Worm (Caenorhabditis elegans) whole organism, L4 larva: Measurements from ENCODE around the gene C16B8.4.

Experiments used
- D1046.2 ChIP-seq: fragments of 200-800 bp; sonication (Bioruptor generic); IDR thresholded peaks from 2 replicates; pipeline ENCODE4 v1.3.6; 2022; ENCODE audit warnings: missing genetic modification characterization, missing compliant biosample characterization
- F26F4.8 ChIP-seq: fragments of 200-800 bp; sonication (Bioruptor generic); conservative IDR thresholded peaks from 2 replicates; pipeline ENCODE4 v1.3.6; 2022; ENCODE audit warnings: missing genetic modification characterization, missing compliant biosample characterization
- F49E8.2 ChIP-seq: sonication (generic microtip); optimal IDR thresholded peaks from 2 replicates; lab custom pipeline; 2016; ENCODE audit warnings: missing compliant biosample characterization, mild to moderate bottlenecking, missing genetic modification characterization, borderline replicate concordance
- R02D3.7 ChIP-seq: fragments of 150-350 bp; sonication (generic microtip); optimal IDR thresholded peaks from 3 replicates; lab custom pipeline; 2014; ENCODE audit warnings: missing biosample characterization, missing genetic modification characterization
- T20F7.1 ChIP-seq: fragments of 200-800 bp; sonication (Bioruptor generic); optimal IDR thresholded peaks from 2 replicates; lab custom pipeline; 2018; ENCODE audit warnings: mild to moderate bottlenecking, missing genetic modification characterization, missing compliant biosample characterization
- Y105C5A.15 ChIP-seq: fragments of 200-800 bp; sonication (Bioruptor generic); IDR thresholded peaks from 2 replicates; pipeline ENCODE4 v1.3.6; 2022; ENCODE audit warnings: missing genetic modification characterization, missing compliant biosample characterization
- Y75B8A.6 ChIP-seq: fragments of 200-800 bp; sonication (Bioruptor generic); IDR thresholded peaks from 2 replicates; pipeline ENCODE4 v1.3.6; 2022; ENCODE audit warnings: missing genetic modification reagents, missing genetic modification characterization, missing compliant biosample characterization
- aha-1 ChIP-seq: fragments of 150-350 bp; peaks from one replicate; lab custom pipeline; 2014; ENCODE audit warnings: missing biosample characterization, missing genetic modification characterization
- attf-4 ChIP-seq: sonication (generic microtip); optimal IDR thresholded peaks from 3 replicates; lab custom pipeline; 2017; ENCODE audit warnings: missing biosample characterization, missing genetic modification characterization
- ceh-62 ChIP-seq: sonication (generic microtip); optimal IDR thresholded peaks from 2 replicates; lab custom pipeline; 2017; ENCODE audit warnings: missing biosample characterization, missing genetic modification characterization
- dmd-6 ChIP-seq: fragments of 200-800 bp; sonication (Bioruptor generic); IDR thresholded peaks from 2 replicates; pipeline ENCODE4 v1.3.6; 2022; ENCODE audit warnings: missing genetic modification reagents, missing genetic modification characterization, missing compliant biosample characterization
- dmd-8 ChIP-seq: fragments of 200-800 bp; sonication (Bioruptor generic); IDR thresholded peaks from 2 replicates; pipeline ENCODE4 v1.3.6; 2022; ENCODE audit warnings: missing genetic modification characterization, missing compliant biosample characterization
- dve-1 ChIP-seq: sonication (generic microtip); optimal IDR thresholded peaks from 2 replicates; lab custom pipeline; 2017; ENCODE audit warnings: antibody characterized with exemption, mild to moderate bottlenecking, missing genetic modification characterization, missing compliant biosample characterization; ENCODE audit not compliant: insufficient read depth
- gei-8 ChIP-seq: fragments of 200-800 bp; sonication (Bioruptor generic); optimal IDR thresholded peaks from 2 replicates; lab custom pipeline; 2018; ENCODE audit warnings: mild to moderate bottlenecking, missing genetic modification characterization, missing compliant biosample characterization
- hlh-11 ChIP-seq: fragments of 200-800 bp; sonication (Bioruptor generic); optimal IDR thresholded peaks from 2 replicates; lab custom pipeline; 2018; ENCODE audit warnings: mild to moderate bottlenecking, missing genetic modification characterization, missing compliant biosample characterization
- hlh-30 ChIP-seq: sonication (generic microtip); optimal IDR thresholded peaks from 2 replicates; lab custom pipeline; 2017; ENCODE audit warnings: antibody characterized with exemption, mild to moderate bottlenecking, missing genetic modification characterization, missing compliant biosample characterization; ENCODE audit not compliant: insufficient read depth
- jun-1 ChIP-seq: fragments of 150-350 bp; optimal IDR thresholded peaks from 2 replicates; lab custom pipeline; 2014; ENCODE audit warnings: missing biosample characterization, missing genetic modification reagents, missing genetic modification characterization
- lin-1 ChIP-seq: fragments of 200-800 bp; sonication (Bioruptor generic); IDR thresholded peaks from 2 replicates; pipeline ENCODE4 v1.3.6; 2022; ENCODE audit warnings: missing genetic modification reagents, missing genetic modification characterization, missing compliant biosample characterization
- lir-3 ChIP-seq: sonication (generic microtip); optimal IDR thresholded peaks from 2 replicates; lab custom pipeline; 2016; ENCODE audit warnings: mild to moderate bottlenecking, missing genetic modification characterization, missing compliant biosample characterization
- lsy-2 ChIP-seq, 2 experiments: fragments of 150-350 bp in 1 of 2; sonication (generic microtip) in 1 of 2; optimal IDR thresholded peaks; 2 replicates each; lab custom pipeline; 2014 to 2017; ENCODE audit warnings: missing biosample characterization in 2 of 2, missing genetic modification characterization in 2 of 2
- madf-5 ChIP-seq, 2 experiments: fragments of 200-800 bp; sonication (Bioruptor generic); IDR thresholded peaks; 2 replicates each; pipeline ENCODE4 v1.3.6; 2022; ENCODE audit warnings: missing compliant biosample characterization in 2 of 2, missing genetic modification characterization in 2 of 2
- madf-9 ChIP-seq: fragments of 200-800 bp; sonication (Bioruptor generic); conservative IDR thresholded peaks from 2 replicates; pipeline ENCODE4 v1.3.6; 2022; ENCODE audit warnings: missing genetic modification reagents, missing genetic modification characterization, missing compliant biosample characterization
- mxl-2 ChIP-seq: fragments of 200-800 bp; sonication (Bioruptor generic); conservative IDR thresholded peaks from 2 replicates; pipeline ENCODE4 v1.3.6; 2022; ENCODE audit warnings: missing genetic modification reagents, missing genetic modification characterization, missing compliant biosample characterization
- mxl-3 ChIP-seq: fragments of 200-800 bp; sonication (Bioruptor generic); optimal IDR thresholded peaks from 2 replicates; lab custom pipeline; 2018; ENCODE audit warnings: mild to moderate bottlenecking, missing genetic modification characterization, missing compliant biosample characterization
- nhr-10 ChIP-seq: fragments of 150-350 bp; optimal IDR thresholded peaks from 2 replicates; lab custom pipeline; 2014; ENCODE audit warnings: missing biosample characterization, missing genetic modification characterization
- nhr-237 ChIP-seq: sonication (generic microtip); optimal IDR thresholded peaks from 2 replicates; lab custom pipeline; 2017; ENCODE audit warnings: missing biosample characterization, missing genetic modification characterization
- nhr-28 ChIP-seq: fragments of 150-350 bp; optimal IDR thresholded peaks from 2 replicates; lab custom pipeline; 2014; ENCODE audit warnings: missing biosample characterization, missing genetic modification characterization
- pqm-1 ChIP-seq: sonication (generic microtip); optimal IDR thresholded peaks from 2 replicates; lab custom pipeline; 2017; ENCODE audit warnings: missing biosample characterization, missing genetic modification characterization
- tag-97 ChIP-seq: fragments of 200-800 bp; sonication (Bioruptor generic); IDR thresholded peaks from 2 replicates; pipeline ENCODE4 v1.3.6; 2022; ENCODE audit warnings: missing genetic modification characterization, missing compliant biosample characterization
- unc-39 ChIP-seq: sonication (generic microtip); optimal IDR thresholded peaks from 2 replicates; lab custom pipeline; 2017; ENCODE audit warnings: missing biosample characterization, missing genetic modification characterization
- unc-62 ChIP-seq, 3 experiments: fragments of 150-350 bp in 1 of 3; sonication (generic microtip); optimal IDR thresholded peaks in 2 of 3; peaks in 1 of 3; 1 replicate in 1 of 3; 2 replicates in 2 of 3; lab custom pipeline; 2014 to 2017; ENCODE audit warnings: missing biosample characterization in 3 of 3, missing genetic modification characterization in 3 of 3, missing genetic modification reagents in 3 of 3, missing genotype in 1 of 3
- vab-7 ChIP-seq: fragments of 200-800 bp; sonication (Bioruptor generic); IDR thresholded peaks from 2 replicates; pipeline ENCODE4 v1.3.6; 2022; ENCODE audit warnings: missing genetic modification reagents, missing genetic modification characterization, missing compliant biosample characterization

The C16B8.4 gene

DNA sequence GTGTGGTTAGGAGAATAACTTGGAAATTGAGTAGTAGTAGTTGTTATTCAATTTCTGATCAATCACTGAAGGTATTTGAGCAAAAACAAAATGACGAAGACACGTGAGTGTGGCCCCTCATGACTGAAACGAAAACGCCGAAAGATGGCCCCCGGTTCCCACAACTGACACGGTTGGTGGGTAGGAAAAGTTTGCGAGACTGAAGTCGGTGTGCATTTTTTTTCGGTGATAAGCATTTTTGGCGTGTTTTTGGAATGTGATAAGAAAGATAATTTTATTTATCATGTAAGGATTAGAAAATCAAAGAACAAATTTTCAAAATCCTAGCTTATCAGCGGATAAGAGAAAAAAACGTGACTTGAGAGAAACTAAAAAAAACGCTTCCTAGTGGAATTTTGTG is 29.4 kb downstream of the C16B8.4 start (continued):
- no peak for TF ChIP-seq Y105C5A.15 (GFP tag; lab: Robert Waterston, UW)
- TF ChIP-seq pqm-1 (tag; lab: Kevin White, UChicago) = peak; percentile 25
- TF ChIP-seq nhr-237 (tag; lab: Kevin White, UChicago) = no peak
- TF ChIP-seq dmd-6 (GFP tag; lab: Robert Waterston, UW) = peak; percentile 72
- TF ChIP-seq hlh-11 (tag; lab: Kevin White, UChicago) = peak; percentile 70
- TF ChIP-seq mxl-3 (GFP tag; lab: Kevin White, UChicago) = no peak
- TF ChIP-seq unc-62 (GFP tag; optimal IDR thresholded peaks at IDR 0.05 in 1 of 2; lab: Kevin White, UChicago) = peak in 1 of 2 experiments; percentile 22
- no peak for TF ChIP-seq unc-62 (tag; optimal IDR thresholded peaks at IDR 0.05; lab: Kevin White, UChicago)
- TF ChIP-seq attf-4 (tag; lab: Kevin White, UChicago) = no peak
- TF ChIP-seq vab-7 = no peak
- no peak for TF ChIP-seq tag-97
- no peak for TF ChIP-seq lir-3 (tag; lab: Kevin White, UChicago)
- no peak for TF ChIP-seq unc-39 (tag; lab: Kevin White, UChicago)
- peak; percentile 72 for TF ChIP-seq hlh-30 (tag; lab: Kevin White, UChicago)
- peak; percentile 64 for TF ChIP-seq aha-1 (tag; lab: Kevin White, UChicago)
- no peak for TF ChIP-seq Y75B8A.6 (GFP tag; lab: Robert Waterston, UW)
- TF ChIP-seq dve-1 (tag; lab: Kevin White, UChicago) = peak; percentile 54
- no peak for TF ChIP-seq nhr-10 (tag; lab: Kevin White, UChicago)

- TF ChIP-seq T20F7.1 (GFP tag; lab: Kevin White, UChicago) (no peak), F26F4.8 (no peak), jun-1 (no peak), madf-9 (GFP tag; lab: Robert Waterston, UW) (no peak), D1046.2 (GFP tag; lab: Robert Waterston, UW) (no peak), F49E8.2 (tag; lab: Kevin White, UChicago) (no peak), nhr-237 (tag; lab: Kevin White, UChicago) (no peak), Y75B8A.6 (GFP tag; lab: Robert Waterston, UW) (no peak), lin-1 (no peak), mxl-3 (GFP tag; lab: Kevin White, UChicago) (no peak)
- TF ChIP-seq, all 104 proteins: peak for 0
Measured at ce11 chrX:3943213-3943612, 30.2 kb downstream of the C16B8.4 start, which contains the start of gene ptp-4A2. Gene ptp-4A2, minus strand, starts transcription at chrX:3943313.

DNA sequence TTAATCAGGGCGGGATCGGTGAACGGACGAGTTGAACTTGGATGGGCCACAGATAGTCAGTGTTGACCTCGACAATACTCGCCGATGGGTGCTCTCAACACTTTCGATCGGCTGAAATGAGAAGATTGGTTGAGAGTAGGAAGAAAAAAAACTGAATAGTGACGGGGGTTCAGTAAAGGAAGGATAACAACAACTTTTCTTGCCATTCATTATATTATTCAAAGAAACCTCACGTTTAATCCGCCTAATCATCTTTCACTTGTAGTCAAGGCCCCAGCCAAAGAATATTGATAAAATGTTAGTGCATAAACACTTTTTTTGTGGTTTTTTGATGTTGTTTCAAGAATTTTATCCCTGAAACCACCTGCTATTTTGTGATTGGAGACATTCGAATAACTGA is 31.2 kb downstream of the C16B8.4 start, which contains the start of gene T19D2.13:
Gene T19D2.13 (minus strand): TSS at position 101 of the 400 bp plus-strand sequence.
- no peak for TF ChIP-seq F49E8.2 (tag; lab: Kevin White, UChicago)
- no peak for TF ChIP-seq ceh-62 (tag; lab: Kevin White, UChicago)
- 0 out of 2 replicates have a peak, but pooled peaks have one; percentile 26 for TF ChIP-seq D1046.2 (GFP tag; lab: Robert Waterston, UW)
- no peak for TF ChIP-seq dmd-8 (GFP tag; lab: Robert Waterston, UW)
- TF ChIP-seq lin-1 = no peak
- no peak for TF ChIP-seq gei-8
- TF ChIP-seq lsy-2 (tag; optimal IDR thresholded peaks at IDR 0.05; lab: Kevin White, UChicago) = no peak
- no peak for TF ChIP-seq R02D3.7 (tag; lab: Kevin White, UChicago)
- TF ChIP-seq unc-62 (GFP tag; optimal IDR thresholded peaks at IDR 0.05 in 1 of 2; lab: Kevin White, UChicago) = peak in 1 of 2 experiments; percentile 82
- no peak for TF ChIP-seq unc-62 (tag; optimal IDR thresholded peaks at IDR 0.05; lab: Kevin White, UChicago)

- TF ChIP-seq mxl-2 (no peak), nhr-28 (tag; lab: Kevin White, UChicago) (no peak), F49E8.2 (tag; lab: Kevin White, UChicago) (no peak), nhr-237 (tag; lab: Kevin White, UChicago) (no peak)
Measured at ce11 chrX:3938950-3939349, 34.5 kb downstream of the C16B8.4 start, which contains the start of gene T19D2.3. Gene T19D2.3, plus strand, starts transcription at chrX:3939250.

- TF ChIP-seq madf-5 (GFP tag; IDR thresholded peaks at IDR 0.05; lab: Robert Waterston, UW) (no peak), aha-1 (tag; lab: Kevin White, UChicago) (peak; percentile 96)
- TF ChIP-seq, all 104 proteins: peak for 1
Measured at ce11 chrX:3937884-3938283, 35.5 kb downstream of the C16B8.4 start.
